Fruit fly (Drosophila melanogaster) Kc167 (cell line): ENCODE measurements around the gene CG31546.

Experiments used
- insv ChIP-seq: fragments of >200 bp; optimal IDR thresholded peaks from 3 replicates; lab custom pipeline; 2018; ENCODE audit warnings: missing external identifiers
- ttk ChIP-seq: sonication (Bioruptor generic); optimal IDR thresholded peaks from 2 replicates; lab custom pipeline; 2017; ENCODE audit warnings: missing external identifiers

dm6 chr3R:5671265-5671663 lies 35.8 kb upstream of the CG31546 start:
- TF ChIP-seq insv (lab: Kevin White, UChicago) (no peak), ttk (lab: Kevin White, UChicago) (no peak)
